Worm (Caenorhabditis elegans) whole organism, mixed stage, embryonic: ENCODE measurements around the gene F10E7.1.

Experiments used
- ceh-83 ChIP-seq: fragments of 200-800 bp; sonication (Bioruptor generic); optimal IDR thresholded peaks from 2 replicates; lab custom pipeline; 2018; ENCODE audit warnings: mild to moderate bottlenecking, missing genetic modification characterization, missing compliant biosample characterization
- ces-1 ChIP-seq: fragments of 150-350 bp; optimal IDR thresholded peaks from 2 replicates; lab custom pipeline; 2014; ENCODE audit warnings: missing biosample characterization, missing genetic modification reagents, missing genetic modification characterization
- drap-1 ChIP-seq: fragments of 200-800 bp; sonication (Bioruptor generic); optimal IDR thresholded peaks from 3 replicates; lab custom pipeline; 2018; ENCODE audit warnings: mild to moderate bottlenecking, missing genetic modification characterization, missing compliant biosample characterization
- elt-1 ChIP-seq: sonication (generic microtip); optimal IDR thresholded peaks from 2 replicates; lab custom pipeline; 2017; ENCODE audit warnings: missing genetic modification characterization, mild to moderate bottlenecking, missing compliant biosample characterization, antibody characterized with exemption, moderate library complexity, borderline replicate concordance; ENCODE audit not compliant: insufficient read depth
- elt-3 ChIP-seq: fragments of 150-350 bp; optimal IDR thresholded peaks from 2 replicates; lab custom pipeline; 2014; ENCODE audit warnings: missing biosample characterization, missing genetic modification characterization
- ham-2 ChIP-seq: fragments of 200-800 bp; sonication (Bioruptor generic); optimal IDR thresholded peaks from 2 replicates; lab custom pipeline; 2018; ENCODE audit warnings: mild to moderate bottlenecking, missing genetic modification characterization, missing compliant biosample characterization
- lsy-2 ChIP-seq: fragments of 150-350 bp; optimal IDR thresholded peaks from 2 replicates; lab custom pipeline; 2014; ENCODE audit warnings: missing biosample characterization, missing genetic modification characterization
- nhr-12 ChIP-seq: fragments of 150-350 bp; optimal IDR thresholded peaks from 2 replicates; lab custom pipeline; 2014; ENCODE audit warnings: missing biosample characterization, missing genetic modification characterization
- nhr-28 ChIP-seq: fragments of 150-350 bp; optimal IDR thresholded peaks from 2 replicates; lab custom pipeline; 2014; ENCODE audit warnings: missing biosample characterization, missing genetic modification characterization
- pha-4 ChIP-seq: fragments of 150-350 bp; optimal IDR thresholded peaks from 2 replicates; lab custom pipeline; 2018; ENCODE audit warnings: missing biosample characterization, missing genetic modification reagents, missing genetic modification characterization
- unc-39 ChIP-seq: fragments of 150-350 bp; optimal IDR thresholded peaks from 2 replicates; lab custom pipeline; 2014; ENCODE audit warnings: missing biosample characterization, missing genetic modification characterization
- unc-62 ChIP-seq: fragments of 150-350 bp; optimal IDR thresholded peaks from 2 replicates; lab custom pipeline; 2014; ENCODE audit warnings: missing biosample characterization, missing genetic modification reagents, missing genetic modification characterization
- ztf-11 ChIP-seq: fragments of 150-350 bp; optimal IDR thresholded peaks from 2 replicates; lab custom pipeline; 2014; ENCODE audit warnings: missing biosample characterization, missing genetic modification characterization

ce11 chrII:7131871-7132693 is 5.5 kb downstream of the F10E7.1 start, which contains the start of the genes T07F8.4 and gld-3:
- TF ChIP-seq unc-62 (GFP tag; lab: Kevin White, UChicago): no peak
- no peak for TF ChIP-seq elt-1 (tag; lab: Kevin White, UChicago)
- no peak for TF ChIP-seq drap-1 (GFP tag; lab: Kevin White, UChicago)
- no peak for TF ChIP-seq ces-1 (GFP tag; lab: Kevin White, UChicago)
- TF ChIP-seq ztf-11: no peak
- no peak for TF ChIP-seq ham-2
- TF ChIP-seq ceh-83: no peak
- TF ChIP-seq nhr-28: no peak
- TF ChIP-seq unc-39 (tag; lab: Kevin White, UChicago): no peak
- TF ChIP-seq nhr-12 (tag; lab: Kevin White, UChicago): no peak
- no peak for TF ChIP-seq elt-3 (tag; lab: Kevin White, UChicago)
- no peak for TF ChIP-seq pha-4 (tag; lab: Kevin White, UChicago)
- peak; percentile 93 for TF ChIP-seq lsy-2
